Fruit fly (Drosophila melanogaster) whole organism, larva: Measurements from ENCODE around the gene FoxP.

Experiments used
- noc ChIP-seq: fragments of 200-800 bp; sonication (Bioruptor generic); optimal IDR thresholded peaks from 3 replicates; lab custom pipeline; 2019; ENCODE audit warnings: missing biosample characterization, mild to moderate bottlenecking, missing genetic modification characterization, moderate library complexity

Gene FoxP

dm6 chr3R:9747272-9747874 is 16.7 kb upstream of the FoxP start, which contains the start of gene CG12948:
CG12948 (minus strand) TSS chr3R:9747744.
- no peak for TF ChIP-seq noc

- TF ChIP-seq noc = no peak
These were observed 15.6 kb upstream of the FoxP start, which contains the start of gene CG34409 for dm6 chr3R:9746267-9746666. CG34409 (minus strand) TSS chr3R:9746367.

dm6 chr3R:9745442-9745841 is 14.8 kb upstream of the FoxP start:
- TF ChIP-seq noc = no peak

- no peak for TF ChIP-seq noc
These were observed 13.3 kb upstream of the FoxP start for dm6 chr3R:9743995-9744394.

- no peak for TF ChIP-seq noc
These were observed 12.5 kb upstream of the FoxP start, which contains the start of gene CG31415 for dm6 chr3R:9743217-9743616. CG31415 (plus strand) TSS chr3R:9743517.

- TF ChIP-seq noc = no peak
These were observed 10.0 kb upstream of the FoxP start, which contains the start of gene Pnn for dm6 chr3R:9740713-9741112. Pnn (plus strand) TSS chr3R:9740899.

- no peak for TF ChIP-seq noc
These were observed 9.1 kb upstream of the FoxP start, which contains the start of gene side-VII for dm6 chr3R:9739793-9740192. side-VII (minus strand) TSS chr3R:9739979.

dm6 chr3R:9735151-9735550 is 4.5 kb upstream of the FoxP start:
- no peak for TF ChIP-seq noc

- TF ChIP-seq noc = no peak
These were observed 2.5 kb upstream of the FoxP start, which contains the start of gene alphaTub85E for dm6 chr3R:9733150-9733549. alphaTub85E (minus strand) TSS chr3R:9733250.

- TF ChIP-seq noc = no peak
These were observed 5.3 kb downstream of the FoxP start, which contains the start of gene hyd for dm6 chr3R:9725121-9725956. hyd (minus strand) TSS chr3R:9725615.

dm6 chr3R:9710886-9711285 is 19.8 kb downstream of the FoxP start, which contains the start of the genes trbd and dmt:
trbd (minus strand) TSS chr3R:9711037.
dmt (plus strand) TSS chr3R:9711142.
- no peak for TF ChIP-seq noc

- no peak for TF ChIP-seq noc
These were observed 20.4 kb downstream of the FoxP start for dm6 chr3R:9710228-9710627.

dm6 chr3R:9705008-9705628 is 25.6 kb downstream of the FoxP start, which contains the start of gene Unc-115a:
Unc-115a (minus strand) TSS chr3R:9705417.
- TF ChIP-seq noc = peak; percentile 46

dm6 chr3R:9704183-9705007 is 26.3 kb downstream of the FoxP start:
- TF ChIP-seq noc = peak; percentile 47

dm6 chr3R:9703273-9703672 is 27.4 kb downstream of the FoxP start:
- TF ChIP-seq noc = no peak

dm6 chr3R:9702567-9702966 is 28.1 kb downstream of the FoxP start:
- peak; percentile 91 for TF ChIP-seq noc
